Worm (Caenorhabditis elegans) whole organism, L4 larva: ENCODE results near the gene ZK809.8.

ENCODE experiments used
- F26F4.8 ChIP-seq: fragments of 200-800 bp; sonication (Bioruptor generic); conservative IDR thresholded peaks from 2 replicates; pipeline ENCODE4 v1.3.6; 2022; ENCODE audit warnings: missing genetic modification characterization, missing compliant biosample characterization
- F44E2.7 ChIP-seq: fragments of 200-800 bp; sonication (Bioruptor generic); IDR thresholded peaks from 2 replicates; pipeline ENCODE4 v2.1.2; 2022; ENCODE audit warnings: missing genetic modification characterization, missing compliant biosample characterization
- ZK337.2 ChIP-seq: fragments of 200-800 bp; sonication (Bioruptor generic); IDR thresholded peaks from 2 replicates; pipeline ENCODE4 v1.3.6; 2022; ENCODE audit warnings: missing genetic modification reagents, missing genetic modification characterization, missing compliant biosample characterization
- ama-1 ChIP-seq: fragments of 150-350 bp; optimal IDR thresholded peaks from 2 replicates; lab custom pipeline; 2014; ENCODE audit warnings: inconsistent platforms, mixed read lengths
- arid-1 ChIP-seq: fragments of 200-800 bp; sonication (Bioruptor generic); conservative IDR thresholded peaks from 2 replicates; pipeline ENCODE4 v1.3.6; 2022; ENCODE audit warnings: missing genetic modification reagents, missing genetic modification characterization, missing compliant biosample characterization
- attf-4 ChIP-seq: sonication (generic microtip); optimal IDR thresholded peaks from 3 replicates; lab custom pipeline; 2017; ENCODE audit warnings: missing biosample characterization, missing genetic modification characterization
- ceh-28 ChIP-seq: fragments of 150-350 bp; optimal IDR thresholded peaks from 2 replicates; lab custom pipeline; 2014; ENCODE audit warnings: missing biosample characterization, missing genetic modification reagents, missing genetic modification characterization
- ceh-32 ChIP-seq: sonication (generic microtip); optimal IDR thresholded peaks from 2 replicates; lab custom pipeline; 2016; ENCODE audit warnings: mild to moderate bottlenecking, missing genetic modification characterization, missing compliant biosample characterization; ENCODE audit not compliant: poor library complexity
- ceh-44 ChIP-seq: fragments of 200-800 bp; sonication (Bioruptor generic); IDR thresholded peaks from 2 replicates; pipeline ENCODE4 v1.3.6; 2022; ENCODE audit warnings: missing genetic modification reagents, missing genetic modification characterization, missing compliant biosample characterization
- ceh-82 ChIP-seq: sonication (generic microtip); optimal IDR thresholded peaks from 2 replicates; lab custom pipeline; 2017; ENCODE audit warnings: missing biosample characterization, missing genetic modification characterization
- ctbp-1 ChIP-seq: fragments of 200-800 bp; sonication (Bioruptor generic); IDR thresholded peaks from 2 replicates; pipeline ENCODE4 v1.3.6; 2022; ENCODE audit warnings: missing genetic modification reagents, missing genetic modification characterization, missing compliant biosample characterization
- daf-12 ChIP-seq: fragments of 150-350 bp; optimal IDR thresholded peaks from 2 replicates; lab custom pipeline; 2014; ENCODE audit warnings: missing biosample characterization, missing genetic modification reagents, missing genetic modification characterization
- daf-16 ChIP-seq, 3 experiments: sonication (generic microtip); optimal IDR thresholded peaks; 2 replicates each; lab custom pipeline; 2016 to 2017; ENCODE audit warnings: missing genetic modification characterization in 3 of 3, missing genetic modification reagents in 3 of 3, mild to moderate bottlenecking in 2 of 3, missing compliant biosample characterization in 2 of 3, missing biosample characterization in 1 of 3, moderate library complexity in 1 of 3
- daf-19 ChIP-seq: fragments of 200-800 bp; sonication (Bioruptor generic); conservative IDR thresholded peaks from 2 replicates; pipeline ENCODE4 v1.3.6; 2022; ENCODE audit warnings: missing genetic modification characterization, missing compliant biosample characterization
- daf-8 ChIP-seq: fragments of 200-800 bp; sonication (Bioruptor generic); IDR thresholded peaks from 2 replicates; pipeline ENCODE4 v1.3.6; 2022; ENCODE audit warnings: missing genetic modification characterization, missing compliant biosample characterization
- dmd-6 ChIP-seq: fragments of 200-800 bp; sonication (Bioruptor generic); IDR thresholded peaks from 2 replicates; pipeline ENCODE4 v1.3.6; 2022; ENCODE audit warnings: missing genetic modification reagents, missing genetic modification characterization, missing compliant biosample characterization
- dmd-8 ChIP-seq: fragments of 200-800 bp; sonication (Bioruptor generic); IDR thresholded peaks from 2 replicates; pipeline ENCODE4 v1.3.6; 2022; ENCODE audit warnings: missing genetic modification characterization, missing compliant biosample characterization
- egl-27 ChIP-seq: sonication (generic microtip); optimal IDR thresholded peaks from 3 replicates; lab custom pipeline; 2017; ENCODE audit warnings: missing biosample characterization, missing genetic modification reagents, missing genetic modification characterization
- egl-43 ChIP-seq: fragments of 200-800 bp; sonication (Bioruptor generic); IDR thresholded peaks from 2 replicates; pipeline ENCODE4 v1.3.6; 2022; ENCODE audit warnings: missing genetic modification reagents, missing genetic modification characterization, missing compliant biosample characterization
- fkh-10 ChIP-seq: fragments of 150-350 bp; optimal IDR thresholded peaks from 2 replicates; lab custom pipeline; 2014; ENCODE audit warnings: missing biosample characterization, missing genetic modification reagents, missing genetic modification characterization
- fos-1 ChIP-seq: fragments of 150-350 bp; optimal IDR thresholded peaks from 2 replicates; lab custom pipeline; 2014; ENCODE audit warnings: missing biosample characterization, missing genetic modification characterization
- gei-8 ChIP-seq: fragments of 200-800 bp; sonication (Bioruptor generic); optimal IDR thresholded peaks from 2 replicates; lab custom pipeline; 2018; ENCODE audit warnings: mild to moderate bottlenecking, missing genetic modification characterization, missing compliant biosample characterization
- hlh-30 ChIP-seq: sonication (generic microtip); optimal IDR thresholded peaks from 2 replicates; lab custom pipeline; 2017; ENCODE audit warnings: antibody characterized with exemption, mild to moderate bottlenecking, missing genetic modification characterization, missing compliant biosample characterization; ENCODE audit not compliant: insufficient read depth
- jun-1 ChIP-seq: fragments of 150-350 bp; optimal IDR thresholded peaks from 2 replicates; lab custom pipeline; 2014; ENCODE audit warnings: missing biosample characterization, missing genetic modification reagents, missing genetic modification characterization
- lin-13 ChIP-seq: fragments of 150-350 bp; optimal IDR thresholded peaks from 2 replicates; lab custom pipeline; 2014; ENCODE audit warnings: missing biosample characterization, missing genetic modification reagents, missing genetic modification characterization
- lir-3 ChIP-seq: sonication (generic microtip); optimal IDR thresholded peaks from 2 replicates; lab custom pipeline; 2016; ENCODE audit warnings: mild to moderate bottlenecking, missing genetic modification characterization, missing compliant biosample characterization
- lsy-2 ChIP-seq, 2 experiments: fragments of 150-350 bp in 1 of 2; sonication (generic microtip) in 1 of 2; optimal IDR thresholded peaks; 2 replicates each; lab custom pipeline; 2014 to 2017; ENCODE audit warnings: missing biosample characterization in 2 of 2, missing genetic modification characterization in 2 of 2
- madf-5 ChIP-seq, 2 experiments: fragments of 200-800 bp; sonication (Bioruptor generic); IDR thresholded peaks; 2 replicates each; pipeline ENCODE4 v1.3.6; 2022; ENCODE audit warnings: missing compliant biosample characterization in 2 of 2, missing genetic modification characterization in 2 of 2
- nhr-10 ChIP-seq: fragments of 150-350 bp; optimal IDR thresholded peaks from 2 replicates; lab custom pipeline; 2014; ENCODE audit warnings: missing biosample characterization, missing genetic modification characterization
- nhr-237 ChIP-seq: sonication (generic microtip); optimal IDR thresholded peaks from 2 replicates; lab custom pipeline; 2017; ENCODE audit warnings: missing biosample characterization, missing genetic modification characterization
- nhr-25 ChIP-seq: sonication (generic microtip); optimal IDR thresholded peaks from 2 replicates; lab custom pipeline; 2017; ENCODE audit warnings: missing genetic modification characterization, mild to moderate bottlenecking, missing compliant biosample characterization, antibody characterized with exemption, moderate library complexity, borderline replicate concordance; ENCODE audit not compliant: insufficient read depth
- nhr-77 ChIP-seq: fragments of 150-350 bp; optimal IDR thresholded peaks from 2 replicates; lab custom pipeline; 2014; ENCODE audit warnings: missing biosample characterization, missing genetic modification characterization
- pha-4 ChIP-seq, 2 experiments: fragments of 150-350 bp in 1 of 2; fragments of 200-800 bp in 1 of 2; sonication (Bioruptor generic) in 1 of 2; IDR thresholded peaks in 1 of 2; optimal IDR thresholded peaks in 1 of 2; 2 replicates each; pipeline versions ENCODE4 v1.3.6 to Lab custom; 2014 to 2022; ENCODE audit warnings: missing genetic modification characterization in 2 of 2, missing genetic modification reagents in 2 of 2, missing biosample characterization in 1 of 2, missing compliant biosample characterization in 1 of 2
- php-3 ChIP-seq: fragments of 200-800 bp; sonication (Bioruptor generic); IDR thresholded peaks from 2 replicates; pipeline ENCODE4 v1.3.6; 2022; ENCODE audit warnings: missing genetic modification reagents, missing genetic modification characterization, missing compliant biosample characterization
- skn-1 ChIP-seq: fragments of 150-350 bp; optimal IDR thresholded peaks from 2 replicates; lab custom pipeline; 2014; ENCODE audit warnings: missing biosample characterization, missing genetic modification characterization
- spr-1 ChIP-seq: sonication (generic microtip); optimal IDR thresholded peaks from 2 replicates; lab custom pipeline; 2016; ENCODE audit warnings: mild to moderate bottlenecking, missing genetic modification characterization, missing compliant biosample characterization
- spr-3 ChIP-seq: fragments of 200-800 bp; sonication (Bioruptor generic); optimal IDR thresholded peaks from 2 replicates; lab custom pipeline; 2018; ENCODE audit warnings: mild to moderate bottlenecking, missing genetic modification characterization, missing compliant biosample characterization
- tag-97 ChIP-seq: fragments of 200-800 bp; sonication (Bioruptor generic); IDR thresholded peaks from 2 replicates; pipeline ENCODE4 v1.3.6; 2022; ENCODE audit warnings: missing genetic modification characterization, missing compliant biosample characterization
- tra-1 ChIP-seq: fragments of 200-800 bp; sonication (Bioruptor generic); IDR thresholded peaks from 2 replicates; pipeline ENCODE4 v1.3.6; 2022; ENCODE audit warnings: missing genetic modification reagents, missing genetic modification characterization, missing compliant biosample characterization
- unc-62 ChIP-seq, 3 experiments: fragments of 150-350 bp in 1 of 3; sonication (generic microtip); optimal IDR thresholded peaks in 2 of 3; peaks in 1 of 3; 1 replicate in 1 of 3; 2 replicates in 2 of 3; lab custom pipeline; 2014 to 2017; ENCODE audit warnings: missing biosample characterization in 3 of 3, missing genetic modification characterization in 3 of 3, missing genetic modification reagents in 3 of 3, missing genotype in 1 of 3
- zfp-2 ChIP-seq: sonication (generic microtip); optimal IDR thresholded peaks from 2 replicates; lab custom pipeline; 2016; ENCODE audit warnings: mild to moderate bottlenecking, missing genetic modification characterization, missing compliant biosample characterization
- ztf-11 ChIP-seq: fragments of 150-350 bp; optimal IDR thresholded peaks from 2 replicates; lab custom pipeline; 2014; ENCODE audit warnings: missing biosample characterization, missing genetic modification characterization

The ZK809.8 gene

DNA sequence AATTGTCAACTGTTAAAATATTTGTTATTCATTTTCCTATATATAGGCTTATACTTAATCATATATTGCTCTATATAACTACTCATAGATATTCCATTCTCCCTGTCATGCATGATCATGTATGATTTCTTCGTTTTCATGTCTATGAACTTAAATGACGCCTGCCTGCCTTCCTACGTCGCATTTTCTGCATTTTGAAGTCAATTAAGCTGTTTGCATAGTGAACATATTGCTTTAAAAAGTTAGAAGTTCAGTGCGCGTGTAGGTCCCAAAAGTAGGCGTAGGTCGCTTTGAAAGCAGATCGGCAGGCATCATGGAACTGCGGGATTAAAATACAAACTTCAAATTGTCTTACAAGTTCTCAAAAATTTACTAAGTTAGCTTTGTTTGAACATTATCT is 4.2 kb downstream of the ZK809.8 start:
- TF ChIP-seq pha-4 (GFP tag; IDR thresholded peaks at IDR 0.05; lab: Robert Waterston, UW) (no peak), pha-4 (tag; optimal IDR thresholded peaks at IDR 0.05; lab: Kevin White, UChicago) (no peak), daf-16 (GFP tag; optimal IDR thresholded peaks at IDR 0.05; lab: Kevin White, UChicago) (peak in 1 of 2 experiments; percentile 33), daf-16 (tag; optimal IDR thresholded peaks at IDR 0.05; lab: Kevin White, UChicago) (no peak), ZK337.2 (GFP tag; lab: Robert Waterston, UW) (no peak), ctbp-1 (GFP tag; lab: Robert Waterston, UW) (0 out of 2 replicates have a peak, but pooled peaks have one; percentile 24), fkh-10 (GFP tag; lab: Kevin White, UChicago) (no peak), lsy-2 (tag; optimal IDR thresholded peaks at IDR 0.05; lab: Kevin White, UChicago) (peak in 1 of 2 experiments; percentile 53), php-3 (GFP tag; lab: Robert Waterston, UW) (no peak), spr-1 (tag; lab: Kevin White, UChicago) (no peak), tra-1 (0 out of 2 replicates have a peak, but pooled peaks have one; percentile 37), ama-1 (lab: Kevin White, UChicago) (peak; percentile 0), ztf-11 (tag; lab: Kevin White, UChicago) (no peak), hlh-30 (tag; lab: Kevin White, UChicago) (no peak), egl-27 (tag; lab: Kevin White, UChicago) (no peak), unc-62 (GFP tag; optimal IDR thresholded peaks at IDR 0.05 in 1 of 2; lab: Kevin White, UChicago) (peak in 1 of 2 experiments; percentile 53), unc-62 (tag; optimal IDR thresholded peaks at IDR 0.05; lab: Kevin White, UChicago) (no peak)
- TF ChIP-seq, all 104 proteins: peak for 6

DNA sequence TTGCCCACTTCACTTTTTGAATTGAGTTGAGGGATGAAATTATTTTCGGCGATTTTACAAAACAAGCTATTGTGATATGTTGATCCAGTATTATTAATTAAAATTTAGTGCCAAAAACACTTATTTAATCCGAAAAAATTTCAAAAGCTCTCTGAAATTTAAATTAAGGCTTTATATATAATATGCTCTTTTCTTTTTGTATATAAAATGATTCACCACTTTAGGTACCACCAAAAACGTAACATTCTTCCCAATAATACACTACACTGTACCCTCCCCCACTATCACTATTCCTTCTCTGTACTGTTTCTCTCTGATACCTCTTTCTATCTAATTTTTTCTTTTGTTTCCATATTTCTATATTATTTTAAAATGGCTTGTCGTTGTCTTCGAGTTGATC is 5.0 kb downstream of the ZK809.8 start, which contains the start of gene prx-2:
Gene prx-2 (plus strand): TSS at position 301 of the 400 bp plus-strand sequence.
- TF ChIP-seq attf-4 (tag; lab: Kevin White, UChicago) (no peak), daf-8 (no peak), zfp-2 (tag; lab: Kevin White, UChicago) (no peak), pha-4 (GFP tag; IDR thresholded peaks at IDR 0.05; lab: Robert Waterston, UW) (no peak), pha-4 (tag; optimal IDR thresholded peaks at IDR 0.05; lab: Kevin White, UChicago) (no peak), jun-1 (no peak), lir-3 (no peak), ceh-82 (tag; lab: Kevin White, UChicago) (no peak), F44E2.7 (GFP tag; lab: Robert Waterston, UW) (no peak), F26F4.8 (no peak), daf-12 (tag; lab: Kevin White, UChicago) (no peak), fos-1 (no peak), ceh-28 (tag; lab: Kevin White, UChicago) (no peak), lin-13 (GFP tag; lab: Kevin White, UChicago) (no peak), nhr-10 (tag; lab: Kevin White, UChicago) (no peak), php-3 (GFP tag; lab: Robert Waterston, UW) (no peak), skn-1 (tag; lab: Kevin White, UChicago) (no peak), ceh-32 (tag; lab: Kevin White, UChicago) (no peak), ceh-44 (GFP tag; lab: Robert Waterston, UW) (no peak), spr-3 (GFP tag; lab: Kevin White, UChicago) (no peak), madf-5 (GFP tag; IDR thresholded peaks at IDR 0.05; lab: Robert Waterston, UW) (no peak)

ce11 chrIV:11641802-11642201 is 7.1 kb downstream of the ZK809.8 start, which contains the start of gene ZK809.1:
TSS of gene ZK809.1 (plus strand) at chrIV:11642102.
- TF ChIP-seq arid-1 (GFP tag; lab: Robert Waterston, UW) (no peak), nhr-237 (tag; lab: Kevin White, UChicago) (no peak), ZK337.2 (GFP tag; lab: Robert Waterston, UW) (no peak), dmd-6 (GFP tag; lab: Robert Waterston, UW) (no peak), tag-97 (GFP tag; lab: Robert Waterston, UW) (no peak), daf-19 (no peak), attf-4 (tag; lab: Kevin White, UChicago) (no peak), F44E2.7 (GFP tag; lab: Robert Waterston, UW) (no peak), gei-8 (GFP tag; lab: Kevin White, UChicago) (no peak), nhr-77 (tag; lab: Kevin White, UChicago) (no peak), nhr-25 (tag; lab: Kevin White, UChicago) (no peak), dmd-8 (GFP tag; lab: Robert Waterston, UW) (no peak), ceh-82 (tag; lab: Kevin White, UChicago) (no peak), egl-43 (no peak)
